Fruit fly (Drosophila melanogaster): Measurements from ENCODE around the gene Kmn1.

DNA sequence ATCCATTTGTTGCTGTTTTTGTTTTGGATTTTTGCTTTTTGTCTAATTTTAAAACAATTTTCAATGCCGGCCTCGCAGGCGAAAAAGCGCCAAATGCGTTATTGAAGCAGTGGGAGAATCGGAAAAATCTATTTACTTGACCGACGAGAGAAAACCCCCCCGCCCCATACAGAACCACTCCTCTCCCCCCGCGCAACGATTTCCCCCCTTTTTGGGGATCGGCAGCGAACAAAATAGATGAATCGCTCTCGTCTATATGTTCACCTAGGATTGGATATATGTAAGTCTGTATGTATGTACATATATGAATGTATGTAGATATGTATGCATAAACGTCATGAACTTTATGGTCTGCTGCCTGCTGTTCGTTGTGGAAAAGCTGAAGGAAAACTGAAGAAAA is 15.5 kb downstream of the Kmn1 start:
- TF ChIP-seq psq (optimal IDR thresholded peaks at IDR 0.05), result no peak
- no peak for TF ChIP-seq pan (optimal IDR thresholded peaks at IDR 0.05)
- TF ChIP-seq CG8478 (optimal IDR thresholded peaks at IDR 0.05), result no peak
- TF ChIP-seq usp (GFP tag; optimal IDR thresholded peaks at IDR 0.05), result no peak
- TF ChIP-seq Dll (optimal IDR thresholded peaks at IDR 0.05), result no peak
- TF ChIP-seq EcR (GFP tag; optimal IDR thresholded peaks at IDR 0.05), result no peak

All from whole organism.